Fruit fly (Drosophila melanogaster): ENCODE results near the gene RpL7A.

- TF ChIP-seq jim (GFP tag; optimal IDR thresholded peaks at IDR 0.05) (no peak), fru (GFP tag; optimal IDR thresholded peaks at IDR 0.05) (no peak), usp (GFP tag; optimal IDR thresholded peaks at IDR 0.05) (no peak), Hnf4 (GFP tag; optimal IDR thresholded peaks at IDR 0.05) (no peak), pan (optimal IDR thresholded peaks at IDR 0.05) (no peak), psq (GFP tag; optimal IDR thresholded peaks at IDR 0.05) (no peak), GATAd (GFP tag; optimal IDR thresholded peaks at IDR 0.05) (no peak), sage (GFP tag; optimal IDR thresholded peaks at IDR 0.05) (no peak), tai (GFP tag; optimal IDR thresholded peaks at IDR 0.05) (no peak), h (GFP tag; optimal IDR thresholded peaks at IDR 0.05) (no peak), lola (GFP tag; optimal IDR thresholded peaks at IDR 0.05) (no peak)
These were observed 10.5 kb upstream of the RpL7A start for dm6 chrX:6543569-6544173.

Data from whole organism, wandering third instar larva.